Fruit fly (Drosophila melanogaster) whole organism, embryonic: Measurements from ENCODE around the gene shv.
A peak's percentile ranks its signal among the peaks of the same experiment; 100 is the strongest.

Source experiments
- C15 ChIP-seq: fragments of 200-800 bp; sonication (Bioruptor generic); IDR thresholded peaks from 3 replicates; pipeline ENCODE4 v1.3.6; 2022; ENCODE audit warnings: missing biosample characterization, missing genetic modification characterization
- CG11085 ChIP-seq: fragments of 200-800 bp; sonication (Bioruptor generic); IDR thresholded peaks from 2 replicates; pipeline ENCODE4 v1.3.6; 2022; ENCODE audit warnings: missing biosample characterization, missing genetic modification characterization
- CG11695 ChIP-seq: fragments of 200-800 bp; sonication (Bioruptor generic); IDR thresholded peaks from 3 replicates; pipeline ENCODE4 v1.3.6; 2022; ENCODE audit warnings: missing biosample characterization, missing genetic modification characterization
- CG13775 ChIP-seq: fragments of 200-800 bp; sonication (Bioruptor generic); optimal IDR thresholded peaks from 3 replicates; lab custom pipeline; 2017; ENCODE audit warnings: missing biosample characterization, mild to moderate bottlenecking, missing genetic modification characterization
- CG14860 ChIP-seq: fragments of 200-800 bp; sonication (Bioruptor generic); IDR thresholded peaks from 3 replicates; pipeline ENCODE4 v1.3.6; 2022; ENCODE audit warnings: missing biosample characterization, missing genetic modification characterization; ENCODE audit not compliant: partially characterized antibody
- CG17186 ChIP-seq: fragments of 200-800 bp; sonication (Bioruptor generic); optimal IDR thresholded peaks from 3 replicates; lab custom pipeline; 2017; ENCODE audit warnings: missing biosample characterization, missing genetic modification reagents, missing genetic modification characterization
- CG17359 ChIP-seq: fragments of 200-800 bp; sonication (Bioruptor generic); optimal IDR thresholded peaks from 3 replicates; lab custom pipeline; 2018; ENCODE audit warnings: missing biosample characterization, mild to moderate bottlenecking, missing genetic modification characterization, moderate library complexity
- CG17802 ChIP-seq: fragments of 200-800 bp; sonication (Bioruptor generic); optimal IDR thresholded peaks from 2 replicates; lab custom pipeline; 2018; ENCODE audit warnings: missing biosample characterization, mild to moderate bottlenecking, missing genetic modification characterization, moderate library complexity
- CG2678 ChIP-seq: fragments of 200-800 bp; sonication (Bioruptor generic); optimal IDR thresholded peaks from 3 replicates; lab custom pipeline; 2019; ENCODE audit warnings: missing biosample characterization, mild to moderate bottlenecking, missing genetic modification characterization, moderate library complexity
- CG31365 ChIP-seq: fragments of 200-800 bp; sonication (Bioruptor generic); optimal IDR thresholded peaks from 2 replicates; lab custom pipeline; 2018; ENCODE audit warnings: missing biosample characterization, mild to moderate bottlenecking, missing genetic modification characterization
- CG4424 ChIP-seq: fragments of 200-800 bp; sonication (Bioruptor generic); optimal IDR thresholded peaks from 3 replicates; lab custom pipeline; 2016; ENCODE audit warnings: missing biosample characterization, missing genetic modification characterization
- CG7963 ChIP-seq: fragments of 200-800 bp; sonication (Bioruptor generic); IDR thresholded peaks from 3 replicates; pipeline ENCODE4 v1.3.6; 2022; ENCODE audit warnings: missing biosample characterization, missing genetic modification characterization; ENCODE audit not compliant: partially characterized antibody
- CG8089 ChIP-seq: fragments of 200-800 bp; sonication (Bioruptor generic); optimal IDR thresholded peaks from 3 replicates; lab custom pipeline; 2016; ENCODE audit warnings: missing biosample characterization, missing genetic modification characterization
- CG8765 ChIP-seq: fragments of 200-800 bp; sonication (Bioruptor generic); IDR thresholded peaks from 2 replicates; pipeline ENCODE4 v1.3.6; 2022; ENCODE audit warnings: missing biosample characterization, missing genetic modification characterization
- D ChIP-seq, 2 experiments: fragments of 200-800 bp in 1 of 2; fragments of >200 bp in 1 of 2; sonication (Bioruptor generic) in 1 of 2; optimal IDR thresholded peaks; 2 replicates in 1 of 2; 3 replicates in 1 of 2; lab custom pipeline; 2017; ENCODE audit warnings: mild to moderate bottlenecking in 1 of 2, missing biosample characterization in 1 of 2, missing genetic modification characterization in 1 of 2, missing genetic modification reagents in 1 of 2
- HHEX ChIP-seq: fragments of 200-800 bp; sonication (Bioruptor generic); optimal IDR thresholded peaks from 3 replicates; lab custom pipeline; 2017; ENCODE audit warnings: missing biosample characterization, mild to moderate bottlenecking, missing genetic modification characterization, missing genetic modification reagents
- HLH4C ChIP-seq: fragments of 200-800 bp; sonication (Bioruptor generic); IDR thresholded peaks from 3 replicates; pipeline ENCODE4 v1.3.6; 2022; ENCODE audit warnings: missing biosample characterization, missing genetic modification characterization; ENCODE audit not compliant: partially characterized antibody
- Hand ChIP-seq: fragments of 200-800 bp; sonication (Bioruptor generic); optimal IDR thresholded peaks from 2 replicates; lab custom pipeline; 2017; ENCODE audit warnings: mild to moderate bottlenecking, missing biosample characterization, missing genetic modification reagents, missing genetic modification characterization
- Kr ChIP-seq: fragments of 200-800 bp; sonication (Bioruptor generic); optimal IDR thresholded peaks from 2 replicates; lab custom pipeline; 2017; ENCODE audit warnings: missing biosample characterization, mild to moderate bottlenecking, missing genetic modification characterization
- NC2α ChIP-seq: fragments of 200-800 bp; sonication (Bioruptor generic); optimal IDR thresholded peaks from 2 replicates; lab custom pipeline; 2016; ENCODE audit warnings: missing biosample characterization, missing genetic modification characterization
- Nf-YA ChIP-seq: fragments of 200-800 bp; sonication (Bioruptor generic); IDR thresholded peaks from 2 replicates; pipeline ENCODE4 v1.3.6; 2022; ENCODE audit warnings: missing biosample characterization, missing genetic modification characterization
- Pdp1 ChIP-seq, 2 experiments: fragments of 200-800 bp; sonication (Bioruptor generic); optimal IDR thresholded peaks; 3 replicates each; lab custom pipeline; 2016; ENCODE audit warnings: missing biosample characterization in 2 of 2, missing genetic modification characterization in 2 of 2, mild to moderate bottlenecking in 1 of 2, moderate library complexity in 1 of 2
- Poxn ChIP-seq: fragments of 200-800 bp; sonication (Bioruptor generic); IDR thresholded peaks from 2 replicates; pipeline ENCODE4 v1.3.6; 2022; ENCODE audit warnings: missing biosample characterization, missing genetic modification characterization
- Sox100B ChIP-seq: fragments of 200-800 bp; sonication (Bioruptor generic); optimal IDR thresholded peaks from 3 replicates; lab custom pipeline; 2018; ENCODE audit warnings: missing biosample characterization, mild to moderate bottlenecking, missing genetic modification characterization
- Sry-β ChIP-seq: fragments of 200-800 bp; sonication (Bioruptor generic); optimal IDR thresholded peaks from 2 replicates; lab custom pipeline; 2018; ENCODE audit warnings: missing biosample characterization, mild to moderate bottlenecking, missing genetic modification characterization, moderate library complexity
- Sry-δ ChIP-seq: fragments of 200-800 bp; sonication (Bioruptor generic); optimal IDR thresholded peaks from 2 replicates; lab custom pipeline; 2016; ENCODE audit warnings: missing biosample characterization, missing genetic modification characterization
- Ssrp ChIP-seq: fragments of 200-800 bp; sonication (Bioruptor generic); optimal IDR thresholded peaks from 2 replicates; lab custom pipeline; 2018; ENCODE audit warnings: missing biosample characterization, mild to moderate bottlenecking, missing genetic modification characterization, moderate library complexity
- Tbp ChIP-seq: fragments of >200 bp; optimal IDR thresholded peaks from 2 replicates; lab custom pipeline; 2018; ENCODE audit warnings: missing biosample characterization, missing genetic modification characterization
- Xbp1 ChIP-seq: fragments of 200-800 bp; sonication (Bioruptor generic); optimal IDR thresholded peaks from 3 replicates; lab custom pipeline; 2016; ENCODE audit warnings: missing biosample characterization, mild to moderate bottlenecking, missing genetic modification characterization
- ase ChIP-seq: fragments of 200-800 bp; sonication (Bioruptor generic); IDR thresholded peaks from 3 replicates; pipeline ENCODE4 v1.3.6; 2022; ENCODE audit warnings: missing biosample characterization, missing genetic modification characterization
- az2 ChIP-seq: fragments of 200-800 bp; sonication (Bioruptor generic); optimal IDR thresholded peaks from 3 replicates; lab custom pipeline; 2016; ENCODE audit warnings: missing biosample characterization, missing genetic modification characterization
- br ChIP-seq: fragments of >200 bp; optimal IDR thresholded peaks from 2 replicates; lab custom pipeline; 2017
- dati ChIP-seq: fragments of 200-800 bp; sonication (Bioruptor generic); IDR thresholded peaks from 2 replicates; pipeline ENCODE4 v1.3.6; 2022; ENCODE audit warnings: missing biosample characterization, missing genetic modification characterization
- dpn ChIP-seq, 2 experiments: fragments of 200-800 bp; sonication (Bioruptor generic); optimal IDR thresholded peaks; 3 replicates each; lab custom pipeline; 2016; ENCODE audit warnings: missing biosample characterization in 2 of 2, missing genetic modification characterization in 2 of 2
- gcm2 ChIP-seq: fragments of 200-800 bp; sonication (Bioruptor generic); optimal IDR thresholded peaks from 2 replicates; lab custom pipeline; 2016; ENCODE audit warnings: missing biosample characterization, missing genetic modification characterization
- hkb ChIP-seq, 2 experiments: fragments of 200-800 bp in 1 of 2; fragments of >200 bp in 1 of 2; sonication (Bioruptor generic) in 1 of 2; IDR thresholded peaks in 1 of 2; optimal IDR thresholded peaks in 1 of 2; 2 replicates each; pipeline versions ENCODE4 v1.3.6 to Lab custom; 2017 to 2022; ENCODE audit warnings: missing biosample characterization in 1 of 2, missing genetic modification characterization in 1 of 2
- jumu ChIP-seq: fragments of 200-800 bp; sonication (Bioruptor generic); optimal IDR thresholded peaks from 3 replicates; lab custom pipeline; 2016; ENCODE audit warnings: missing biosample characterization, missing genetic modification characterization
- klu ChIP-seq: fragments of 200-800 bp; sonication (Bioruptor generic); IDR thresholded peaks from 2 replicates; pipeline ENCODE4 v1.3.6; 2022; ENCODE audit warnings: missing biosample characterization, missing genetic modification characterization
- p53 ChIP-seq: fragments of 200-800 bp; sonication (Bioruptor generic); optimal IDR thresholded peaks from 2 replicates; lab custom pipeline; 2016; ENCODE audit warnings: missing biosample characterization, missing genetic modification characterization
- phol ChIP-seq: fragments of 200-800 bp; sonication (Bioruptor generic); optimal IDR thresholded peaks from 3 replicates; lab custom pipeline; 2018; ENCODE audit warnings: missing biosample characterization, mild to moderate bottlenecking, missing genetic modification characterization, moderate library complexity
- salm ChIP-seq: fragments of 200-800 bp; sonication (Bioruptor generic); optimal IDR thresholded peaks from 2 replicates; lab custom pipeline; 2018; ENCODE audit warnings: missing biosample characterization, mild to moderate bottlenecking, missing genetic modification characterization
- sens-2 ChIP-seq: fragments of 200-800 bp; sonication (Bioruptor generic); IDR thresholded peaks from 2 replicates; pipeline ENCODE4 v1.3.6; 2022; ENCODE audit warnings: missing biosample characterization, missing genetic modification characterization
- sim ChIP-seq: fragments of 200-800 bp; sonication (Bioruptor generic); IDR thresholded peaks from 2 replicates; pipeline ENCODE4 v1.3.6; 2022; ENCODE audit warnings: missing biosample characterization, missing genetic modification characterization
- tap ChIP-seq: fragments of 200-800 bp; optimal IDR thresholded peaks from 3 replicates; lab custom pipeline; 2019; ENCODE audit warnings: missing biosample characterization, mild to moderate bottlenecking, missing genetic modification characterization, moderate library complexity
- tup ChIP-seq: fragments of 200-800 bp; sonication (Bioruptor generic); optimal IDR thresholded peaks from 2 replicates; lab custom pipeline; 2016; ENCODE audit warnings: missing biosample characterization, mild to moderate bottlenecking, missing genetic modification characterization, moderate library complexity
- twi ChIP-seq: fragments of 200-800 bp; optimal IDR thresholded peaks from 2 replicates; lab custom pipeline; 2019; ENCODE audit warnings: missing biosample characterization, mild to moderate bottlenecking, missing genetic modification characterization, moderate library complexity
- vnd ChIP-seq: fragments of 200-800 bp; sonication (Bioruptor generic); IDR thresholded peaks from 3 replicates; pipeline ENCODE4 v1.3.6; 2022; ENCODE audit warnings: missing biosample characterization, missing genetic modification characterization; ENCODE audit not compliant: partially characterized antibody
- vvl ChIP-seq: fragments of 200-800 bp; sonication (Bioruptor generic); IDR thresholded peaks from 2 replicates; pipeline ENCODE4 v1.3.6; 2022; ENCODE audit warnings: missing biosample characterization, missing genetic modification characterization
- zfh2 ChIP-seq: fragments of 200-800 bp; sonication (Bioruptor generic); optimal IDR thresholded peaks from 2 replicates; lab custom pipeline; 2016; ENCODE audit warnings: missing biosample characterization, missing genetic modification characterization

Gene shv

dm6 chr2L:470336-470934 is 17.5 kb downstream of the shv start (continued):
- no peak for TF ChIP-seq D (optimal IDR thresholded peaks at IDR 0.05; lab: Kevin White, UChicago)
- peak; percentile 21 for TF ChIP-seq D (GFP tag; optimal IDR thresholded peaks at IDR 0.05; lab: Kevin White, UChicago)
- peak; percentile 82 for TF ChIP-seq CG8089 (GFP tag; lab: Kevin White, UChicago)
- TF ChIP-seq Kr (GFP tag; lab: Kevin White, UChicago) = no peak
- peak; percentile 66 for TF ChIP-seq NC2α (GFP tag; lab: Kevin White, UChicago)
- peak; percentile 47 for TF ChIP-seq Sry-δ
- TF ChIP-seq CG17186 (GFP tag; lab: Kevin White, UChicago) = peak; percentile 16
- no peak for TF ChIP-seq Tbp (GFP tag; lab: Kevin White, UChicago)
- TF ChIP-seq dati (GFP tag; lab: Robert Waterston, UW) = no peak
- no peak for TF ChIP-seq CG7963
- TF ChIP-seq Sox100B = peak; percentile 60
- peak; percentile 79 for TF ChIP-seq phol (tag; lab: Kevin White, UChicago)
- peak; percentile 62 for TF ChIP-seq tup
- no peak for TF ChIP-seq CG17802
- no peak for TF ChIP-seq hkb (optimal IDR thresholded peaks at IDR 0.05; lab: Kevin White, UChicago)
- TF ChIP-seq hkb (GFP tag; IDR thresholded peaks at IDR 0.05; lab: Robert Waterston, UW) = peak; percentile 70
- peak; percentile 78 for TF ChIP-seq Xbp1
- peak; percentile 70 for TF ChIP-seq Ssrp
- TF ChIP-seq CG13775 = peak; percentile 45
- TF ChIP-seq klu = 0 out of 2 replicates have a peak, but pooled peaks have one; percentile 41
- no peak for TF ChIP-seq C15
- TF ChIP-seq CG11695 (GFP tag; lab: Robert Waterston, UW) = peak; percentile 82
- peak; percentile 19; the same call in 1 of the 2 replicates for TF ChIP-seq CG8765 (GFP tag; lab: Robert Waterston, UW)
- peak; percentile 86 for TF ChIP-seq CG2678 (tag; lab: Kevin White, UChicago)
- no peak for TF ChIP-seq vnd (GFP tag; lab: Robert Waterston, UW)
- TF ChIP-seq Pdp1 (GFP tag; optimal IDR thresholded peaks at IDR 0.05; lab: Kevin White, UChicago) = peak; percentile 80 to 88
- TF ChIP-seq Poxn (GFP tag; lab: Robert Waterston, UW) = no peak; the same call in 1 of the 2 replicates
- no peak; the same call in 1 of the 2 replicates for TF ChIP-seq sim
- TF ChIP-seq CG17359 (tag; lab: Kevin White, UChicago) = peak; percentile 76
- peak; percentile 62; the same call in 1 of the 2 replicates for TF ChIP-seq Nf-YA
- TF ChIP-seq CG4424 (GFP tag; lab: Kevin White, UChicago) = peak; percentile 71
- TF ChIP-seq twi (tag; lab: Kevin White, UChicago) = no peak
- TF ChIP-seq dpn (GFP tag; optimal IDR thresholded peaks at IDR 0.05; lab: Kevin White, UChicago) = peak; percentile 80 to 82
- TF ChIP-seq salm (tag; lab: Kevin White, UChicago) = peak; percentile 57
- peak; percentile 69 for TF ChIP-seq Hand (GFP tag; lab: Kevin White, UChicago)
- peak; percentile 59 for TF ChIP-seq tap (tag; lab: Kevin White, UChicago)
- TF ChIP-seq zfh2 (GFP tag; lab: Kevin White, UChicago) = peak; percentile 79
- TF ChIP-seq ase (GFP tag; lab: Robert Waterston, UW) = peak; percentile 78
- TF ChIP-seq vvl (GFP tag; lab: Robert Waterston, UW) = peak; percentile 61
- TF ChIP-seq CG14860 (GFP tag; lab: Robert Waterston, UW) = no peak
- 0 out of 2 replicates have a peak, but pooled peaks have one; percentile 25 for TF ChIP-seq sens-2 (GFP tag; lab: Robert Waterston, UW)
- peak; percentile 62 for TF ChIP-seq jumu (GFP tag; lab: Kevin White, UChicago)
- no peak for TF ChIP-seq HLH4C (GFP tag; lab: Robert Waterston, UW)
- peak; percentile 73 for TF ChIP-seq HHEX (GFP tag; lab: Kevin White, UChicago)
- TF ChIP-seq gcm2 (GFP tag; lab: Kevin White, UChicago) = peak; percentile 80
- TF ChIP-seq CG11085 = peak; percentile 26
- TF ChIP-seq az2 (GFP tag; lab: Kevin White, UChicago) = peak; percentile 71
- TF ChIP-seq p53 = peak; percentile 42
- TF ChIP-seq CG31365 (tag; lab: Kevin White, UChicago) = peak; percentile 56
- no peak for TF ChIP-seq br
- TF ChIP-seq Sry-β = no peak
